Fruit fly (Drosophila melanogaster): ENCODE results near the gene Kal1.

- TF ChIP-seq OdsH (GFP tag; optimal IDR thresholded peaks at IDR 0.05) (no peak), CG3919 (GFP tag; optimal IDR thresholded peaks at IDR 0.05) (no peak), CG6163 (GFP tag; IDR thresholded peaks at IDR 0.05) (no peak), CG16779 (tag; optimal IDR thresholded peaks at IDR 0.05) (no peak), Smox (GFP tag; optimal IDR thresholded peaks at IDR 0.05) (no peak), CG4318 (GFP tag; optimal IDR thresholded peaks at IDR 0.05) (no peak)
These were observed 28.2 kb upstream of the Kal1 start, which contains the start of gene Root for dm6 chr3R:24113070-24113385.

Data from whole organism, prepupa.